Worm (Caenorhabditis elegans) whole organism, L4 larva: Measurements from ENCODE around the gene vps-41.

ENCODE experiments used
- F37D6.2 ChIP-seq: sonication (generic microtip); optimal IDR thresholded peaks from 2 replicates; lab custom pipeline; 2016; ENCODE audit warnings: mild to moderate bottlenecking, missing genetic modification characterization, missing compliant biosample characterization
- F44E2.7 ChIP-seq: fragments of 200-800 bp; sonication (Bioruptor generic); IDR thresholded peaks from 2 replicates; pipeline ENCODE4 v2.1.2; 2022; ENCODE audit warnings: missing genetic modification characterization, missing compliant biosample characterization
- T26A8.4 ChIP-seq: fragments of 200-800 bp; sonication (Bioruptor generic); IDR thresholded peaks from 2 replicates; pipeline ENCODE4 v1.3.6; 2022; ENCODE audit warnings: missing genetic modification characterization, missing compliant biosample characterization
- Y48G9A.11 ChIP-seq: fragments of 200-800 bp; sonication (Bioruptor generic); IDR thresholded peaks from 2 replicates; pipeline ENCODE4 v1.3.6; 2022; ENCODE audit warnings: missing genetic modification reagents, missing genetic modification characterization, missing compliant biosample characterization
- Y75B8A.6 ChIP-seq: fragments of 200-800 bp; sonication (Bioruptor generic); IDR thresholded peaks from 2 replicates; pipeline ENCODE4 v1.3.6; 2022; ENCODE audit warnings: missing genetic modification reagents, missing genetic modification characterization, missing compliant biosample characterization
- ZK546.5 ChIP-seq, 2 experiments: sonication (generic microtip); optimal IDR thresholded peaks; 2 replicates each; lab custom pipeline; 2017; ENCODE audit warnings: missing biosample characterization in 2 of 2, missing genetic modification characterization in 2 of 2
- aha-1 ChIP-seq: fragments of 150-350 bp; peaks from one replicate; lab custom pipeline; 2014; ENCODE audit warnings: missing biosample characterization, missing genetic modification characterization
- ceh-28 ChIP-seq: fragments of 150-350 bp; optimal IDR thresholded peaks from 2 replicates; lab custom pipeline; 2014; ENCODE audit warnings: missing biosample characterization, missing genetic modification reagents, missing genetic modification characterization
- ceh-44 ChIP-seq: fragments of 200-800 bp; sonication (Bioruptor generic); IDR thresholded peaks from 2 replicates; pipeline ENCODE4 v1.3.6; 2022; ENCODE audit warnings: missing genetic modification reagents, missing genetic modification characterization, missing compliant biosample characterization
- ceh-82 ChIP-seq: sonication (generic microtip); optimal IDR thresholded peaks from 2 replicates; lab custom pipeline; 2017; ENCODE audit warnings: missing biosample characterization, missing genetic modification characterization
- ctbp-1 ChIP-seq: fragments of 200-800 bp; sonication (Bioruptor generic); IDR thresholded peaks from 2 replicates; pipeline ENCODE4 v1.3.6; 2022; ENCODE audit warnings: missing genetic modification reagents, missing genetic modification characterization, missing compliant biosample characterization
- daf-16 ChIP-seq, 3 experiments: sonication (generic microtip); optimal IDR thresholded peaks; 2 replicates each; lab custom pipeline; 2016 to 2017; ENCODE audit warnings: missing genetic modification characterization in 3 of 3, missing genetic modification reagents in 3 of 3, mild to moderate bottlenecking in 2 of 3, missing compliant biosample characterization in 2 of 3, missing biosample characterization in 1 of 3, moderate library complexity in 1 of 3
- dmd-6 ChIP-seq: fragments of 200-800 bp; sonication (Bioruptor generic); IDR thresholded peaks from 2 replicates; pipeline ENCODE4 v1.3.6; 2022; ENCODE audit warnings: missing genetic modification reagents, missing genetic modification characterization, missing compliant biosample characterization
- dmd-8 ChIP-seq: fragments of 200-800 bp; sonication (Bioruptor generic); IDR thresholded peaks from 2 replicates; pipeline ENCODE4 v1.3.6; 2022; ENCODE audit warnings: missing genetic modification characterization, missing compliant biosample characterization
- dmd-9 ChIP-seq: fragments of 200-800 bp; sonication (Bioruptor generic); IDR thresholded peaks from 2 replicates; pipeline ENCODE4 v1.3.6; 2022; ENCODE audit warnings: missing genetic modification reagents, missing genetic modification characterization, missing compliant biosample characterization
- duxl-1 ChIP-seq: sonication (generic microtip); optimal IDR thresholded peaks from 2 replicates; lab custom pipeline; 2016; ENCODE audit warnings: mild to moderate bottlenecking, missing genetic modification characterization, moderate library complexity, missing compliant biosample characterization; ENCODE audit not compliant: poor library complexity
- dve-1 ChIP-seq: sonication (generic microtip); optimal IDR thresholded peaks from 2 replicates; lab custom pipeline; 2017; ENCODE audit warnings: antibody characterized with exemption, mild to moderate bottlenecking, missing genetic modification characterization, missing compliant biosample characterization; ENCODE audit not compliant: insufficient read depth
- egl-27 ChIP-seq: sonication (generic microtip); optimal IDR thresholded peaks from 3 replicates; lab custom pipeline; 2017; ENCODE audit warnings: missing biosample characterization, missing genetic modification reagents, missing genetic modification characterization
- fkh-10 ChIP-seq: fragments of 150-350 bp; optimal IDR thresholded peaks from 2 replicates; lab custom pipeline; 2014; ENCODE audit warnings: missing biosample characterization, missing genetic modification reagents, missing genetic modification characterization
- hif-1 ChIP-seq, 2 experiments: sonication (generic microtip); optimal IDR thresholded peaks; 2 replicates each; lab custom pipeline; 2016 to 2017; ENCODE audit warnings: missing compliant biosample characterization in 2 of 2, missing genetic modification characterization in 2 of 2, missing genetic modification reagents in 2 of 2, missing genotype in 2 of 2, mild to moderate bottlenecking in 1 of 2
- hlh-11 ChIP-seq: fragments of 200-800 bp; sonication (Bioruptor generic); optimal IDR thresholded peaks from 2 replicates; lab custom pipeline; 2018; ENCODE audit warnings: mild to moderate bottlenecking, missing genetic modification characterization, missing compliant biosample characterization
- hlh-30 ChIP-seq: sonication (generic microtip); optimal IDR thresholded peaks from 2 replicates; lab custom pipeline; 2017; ENCODE audit warnings: antibody characterized with exemption, mild to moderate bottlenecking, missing genetic modification characterization, missing compliant biosample characterization; ENCODE audit not compliant: insufficient read depth
- lim-7 ChIP-seq: fragments of 200-800 bp; sonication (Bioruptor generic); IDR thresholded peaks from 2 replicates; pipeline ENCODE4 v1.3.6; 2022; ENCODE audit warnings: missing genetic modification characterization, missing compliant biosample characterization
- lin-1 ChIP-seq: fragments of 200-800 bp; sonication (Bioruptor generic); IDR thresholded peaks from 2 replicates; pipeline ENCODE4 v1.3.6; 2022; ENCODE audit warnings: missing genetic modification reagents, missing genetic modification characterization, missing compliant biosample characterization
- lin-13 ChIP-seq: fragments of 150-350 bp; optimal IDR thresholded peaks from 2 replicates; lab custom pipeline; 2014; ENCODE audit warnings: missing biosample characterization, missing genetic modification reagents, missing genetic modification characterization
- lin-15B ChIP-seq: fragments of 150-350 bp; sonication (generic microtip); optimal IDR thresholded peaks from 3 replicates; lab custom pipeline; 2014; ENCODE audit warnings: missing biosample characterization, missing genetic modification characterization
- lin-38 ChIP-seq: fragments of 200-800 bp; sonication (Bioruptor generic); IDR thresholded peaks from 2 replicates; pipeline ENCODE4 v1.3.6; 2022; ENCODE audit warnings: missing genetic modification reagents, missing genetic modification characterization, missing compliant biosample characterization
- lir-3 ChIP-seq: sonication (generic microtip); optimal IDR thresholded peaks from 2 replicates; lab custom pipeline; 2016; ENCODE audit warnings: mild to moderate bottlenecking, missing genetic modification characterization, missing compliant biosample characterization
- madf-9 ChIP-seq: fragments of 200-800 bp; sonication (Bioruptor generic); conservative IDR thresholded peaks from 2 replicates; pipeline ENCODE4 v1.3.6; 2022; ENCODE audit warnings: missing genetic modification reagents, missing genetic modification characterization, missing compliant biosample characterization
- mdl-1 ChIP-seq, 2 experiments: fragments of 150-350 bp in 1 of 2; sonication (generic microtip) in 1 of 2; optimal IDR thresholded peaks; 2 replicates each; lab custom pipeline; 2014 to 2017; ENCODE audit warnings: missing biosample characterization in 2 of 2, missing genetic modification characterization in 2 of 2
- mdt-29 ChIP-seq: fragments of 200-800 bp; sonication (Bioruptor generic); IDR thresholded peaks from 2 replicates; pipeline ENCODE4 v1.3.6; 2022; ENCODE audit warnings: missing genetic modification reagents, missing genetic modification characterization, missing compliant biosample characterization
- mes-2 ChIP-seq: sonication (generic microtip); optimal IDR thresholded peaks from 2 replicates; lab custom pipeline; 2016; ENCODE audit warnings: missing genotype, mild to moderate bottlenecking, missing genetic modification characterization, missing compliant biosample characterization; ENCODE audit not compliant: poor library complexity, severe bottlenecking
- nhr-25 ChIP-seq: sonication (generic microtip); optimal IDR thresholded peaks from 2 replicates; lab custom pipeline; 2017; ENCODE audit warnings: missing genetic modification characterization, mild to moderate bottlenecking, missing compliant biosample characterization, antibody characterized with exemption, moderate library complexity, borderline replicate concordance; ENCODE audit not compliant: insufficient read depth
- nhr-28 ChIP-seq: fragments of 150-350 bp; optimal IDR thresholded peaks from 2 replicates; lab custom pipeline; 2014; ENCODE audit warnings: missing biosample characterization, missing genetic modification characterization
- nhr-41 ChIP-seq: fragments of 200-800 bp; sonication (Bioruptor generic); IDR thresholded peaks from 2 replicates; pipeline ENCODE4 v1.3.6; 2022; ENCODE audit warnings: missing genetic modification reagents, missing genetic modification characterization, missing compliant biosample characterization
- nhr-77 ChIP-seq: fragments of 150-350 bp; optimal IDR thresholded peaks from 2 replicates; lab custom pipeline; 2014; ENCODE audit warnings: missing biosample characterization, missing genetic modification characterization
- pqm-1 ChIP-seq: sonication (generic microtip); optimal IDR thresholded peaks from 2 replicates; lab custom pipeline; 2017; ENCODE audit warnings: missing biosample characterization, missing genetic modification characterization
- rbr-2 ChIP-seq: sonication (generic microtip); optimal IDR thresholded peaks from 2 replicates; lab custom pipeline; 2016; ENCODE audit warnings: missing genotype, missing genetic modification characterization, missing compliant biosample characterization
- tag-97 ChIP-seq: fragments of 200-800 bp; sonication (Bioruptor generic); IDR thresholded peaks from 2 replicates; pipeline ENCODE4 v1.3.6; 2022; ENCODE audit warnings: missing genetic modification characterization, missing compliant biosample characterization
- unc-130 ChIP-seq: sonication (generic microtip); optimal IDR thresholded peaks from 2 replicates; lab custom pipeline; 2016; ENCODE audit warnings: missing genetic modification reagents, missing genetic modification characterization, missing compliant biosample characterization
- unc-62 ChIP-seq, 3 experiments: fragments of 150-350 bp in 1 of 3; sonication (generic microtip); optimal IDR thresholded peaks in 2 of 3; peaks in 1 of 3; 1 replicate in 1 of 3; 2 replicates in 2 of 3; lab custom pipeline; 2014 to 2017; ENCODE audit warnings: missing biosample characterization in 3 of 3, missing genetic modification characterization in 3 of 3, missing genetic modification reagents in 3 of 3, missing genotype in 1 of 3
- zfp-3 ChIP-seq: fragments of 200-800 bp; sonication (Bioruptor generic); conservative IDR thresholded peaks from 2 replicates; pipeline ENCODE4 v1.3.6; 2022; ENCODE audit warnings: missing genetic modification reagents, missing genetic modification characterization, missing compliant biosample characterization
- ztf-11 ChIP-seq: fragments of 150-350 bp; optimal IDR thresholded peaks from 2 replicates; lab custom pipeline; 2014; ENCODE audit warnings: missing biosample characterization, missing genetic modification characterization

Gene vps-41

DNA sequence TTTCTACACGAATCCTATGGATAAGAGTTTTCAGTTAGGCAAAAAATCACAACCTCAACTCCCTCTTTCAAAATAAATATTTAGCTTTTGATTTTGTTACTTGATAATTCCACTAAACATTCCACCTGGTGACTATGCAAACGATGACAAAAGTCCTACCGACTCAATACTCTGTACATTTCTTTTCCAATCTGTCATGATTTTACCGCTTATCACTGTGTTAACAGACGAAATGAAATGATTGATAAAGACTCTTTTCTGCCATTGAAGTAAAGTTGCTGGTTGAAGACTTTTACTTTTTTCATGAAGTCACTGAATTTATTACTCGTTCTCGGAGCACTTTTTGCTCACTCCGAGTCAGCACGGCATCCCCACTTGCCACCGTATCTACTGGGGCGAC, 45.6 kb downstream of the vps-41 start, which contains the start of gene C26B9.5:
TSS of gene C26B9.5 (plus strand) at position 244 of the 400 bp plus-strand sequence.
- TF ChIP-seq dmd-6 (GFP tag; lab: Robert Waterston, UW): peak; percentile 48
- peak; percentile 23 for TF ChIP-seq nhr-28 (tag; lab: Kevin White, UChicago)
- TF ChIP-seq ceh-44 (GFP tag; lab: Robert Waterston, UW): no peak
- peak; percentile 63 for TF ChIP-seq pqm-1 (tag; lab: Kevin White, UChicago)
- peak; percentile 48 for TF ChIP-seq dve-1
- TF ChIP-seq daf-16 (GFP tag; optimal IDR thresholded peaks at IDR 0.05; lab: Kevin White, UChicago): no peak
- peak; percentile 40 for TF ChIP-seq daf-16 (tag; optimal IDR thresholded peaks at IDR 0.05; lab: Kevin White, UChicago)
- no peak for TF ChIP-seq zfp-3 (GFP tag; lab: Robert Waterston, UW)

DNA sequence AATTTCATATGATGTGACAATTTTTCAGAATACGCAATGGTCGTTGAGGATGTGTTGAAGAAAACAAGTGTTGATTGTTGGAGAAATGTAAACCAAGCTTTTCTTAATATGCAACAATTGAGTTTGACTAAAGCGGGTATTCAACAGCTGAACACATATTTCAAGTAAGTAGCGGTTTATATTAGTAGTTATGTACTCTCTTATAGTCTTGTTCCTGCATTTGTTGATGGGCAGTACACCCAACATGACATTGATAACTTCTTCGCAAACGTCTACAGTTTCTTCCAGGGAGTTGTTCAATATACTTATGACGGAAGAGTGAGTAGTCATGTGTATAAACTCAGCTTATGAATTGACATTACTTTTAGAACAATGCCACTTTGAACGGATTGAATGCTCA, 47.1 kb downstream of the vps-41 start:
- TF ChIP-seq nhr-41 (GFP tag; lab: Robert Waterston, UW): no peak
- no peak for TF ChIP-seq F44E2.7 (GFP tag; lab: Robert Waterston, UW)
- TF ChIP-seq unc-62 (GFP tag; optimal IDR thresholded peaks at IDR 0.05 in 1 of 2; lab: Kevin White, UChicago): peak in 1 of 2 experiments; percentile 67
- TF ChIP-seq unc-62 (tag; optimal IDR thresholded peaks at IDR 0.05; lab: Kevin White, UChicago): no peak

DNA sequence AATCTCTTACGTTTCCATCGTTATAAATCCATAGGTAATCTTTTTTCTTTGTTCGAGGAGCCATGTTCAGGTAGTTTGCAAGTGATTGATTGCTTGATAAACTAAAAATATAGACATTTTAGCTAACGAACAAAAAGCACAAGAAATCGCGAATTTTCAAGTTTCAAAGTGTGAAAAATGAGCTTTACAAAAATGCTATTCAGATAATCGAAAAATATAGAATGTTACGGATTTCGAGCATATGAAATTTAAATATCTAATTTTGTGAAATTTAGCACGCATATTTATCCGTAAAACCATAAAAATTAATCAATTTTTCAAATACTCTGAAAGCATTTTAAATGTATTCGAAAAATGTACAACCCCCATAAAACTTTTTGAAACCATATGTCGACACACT, 51.7 kb downstream of the vps-41 start, which contains the start of gene C26B9.6:
TSS of gene C26B9.6 (minus strand) at position 101 of the 400 bp plus-strand sequence.
- TF ChIP-seq fkh-10 (GFP tag; lab: Kevin White, UChicago) (no peak), mdt-29 (GFP tag; lab: Robert Waterston, UW) (no peak)

DNA sequence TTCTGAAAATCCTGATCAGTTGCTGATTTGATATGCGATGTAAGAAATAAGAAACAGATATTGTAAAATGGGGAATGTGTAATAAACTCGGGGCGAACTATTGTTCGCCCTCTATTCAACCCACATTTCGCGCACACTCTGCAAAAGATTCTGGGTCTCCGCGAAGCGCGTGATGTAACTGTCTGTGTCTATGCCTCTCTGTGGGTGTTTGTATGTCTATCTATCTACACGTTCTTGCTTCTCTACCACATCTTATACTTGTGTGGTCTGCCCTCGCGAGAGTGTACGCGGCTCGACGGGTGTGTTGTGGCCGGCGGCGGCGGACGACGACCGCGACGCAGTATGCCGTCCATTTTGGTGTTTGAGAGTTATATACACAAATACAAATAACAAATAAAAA, 52.9 kb downstream of the vps-41 start:
- TF ChIP-seq lin-13 (GFP tag; lab: Kevin White, UChicago) (no peak), lin-38 (GFP tag; lab: Robert Waterston, UW) (no peak), ZK546.5 (tag; optimal IDR thresholded peaks at IDR 0.05; lab: Kevin White, UChicago) (no peak), nhr-28 (tag; lab: Kevin White, UChicago) (peak; percentile 86), Y75B8A.6 (no peak), hlh-30 (tag; lab: Kevin White, UChicago) (peak; percentile 95), mes-2 (tag; lab: Kevin White, UChicago) (peak; percentile 81), lir-3 (no peak), hif-1 (tag; optimal IDR thresholded peaks at IDR 0.05; lab: Kevin White, UChicago) (peak in 1 of 2 experiments; percentile 77), T26A8.4 (GFP tag; lab: Robert Waterston, UW) (peak; percentile 59), nhr-77 (tag; lab: Kevin White, UChicago) (peak; percentile 61), Y48G9A.11 (GFP tag; lab: Robert Waterston, UW) (no peak), lin-1 (GFP tag; lab: Robert Waterston, UW) (peak; percentile 62; the same call in 1 of the 2 replicates), ctbp-1 (GFP tag; lab: Robert Waterston, UW) (peak; percentile 48; the same call in 1 of the 2 replicates), dmd-9 (GFP tag; lab: Robert Waterston, UW) (no peak), dmd-6 (GFP tag; lab: Robert Waterston, UW) (peak; percentile 67), madf-9 (GFP tag; lab: Robert Waterston, UW) (peak; percentile 37; the same call in 1 of the 2 replicates), nhr-41 (GFP tag; lab: Robert Waterston, UW) (no peak), nhr-25 (tag; lab: Kevin White, UChicago) (peak; percentile 4), lin-15B (tag; lab: Kevin White, UChicago) (no peak), lim-7 (GFP tag; lab: Robert Waterston, UW) (0 out of 2 replicates have a peak, but pooled peaks have one; percentile 5), mdl-1 (tag; optimal IDR thresholded peaks at IDR 0.05; lab: Kevin White, UChicago) (peak; percentile 46 to 92), duxl-1 (tag; lab: Kevin White, UChicago) (peak; percentile 30), aha-1 (tag; lab: Kevin White, UChicago) (peak; percentile 93), tag-97 (no peak), hlh-11 (tag; lab: Kevin White, UChicago) (peak; percentile 89), ceh-82 (tag; lab: Kevin White, UChicago) (no peak), ceh-28 (tag; lab: Kevin White, UChicago) (no peak), egl-27 (tag; lab: Kevin White, UChicago) (no peak), unc-130 (no peak), F37D6.2 (tag; lab: Kevin White, UChicago) (peak; percentile 53), dmd-8 (GFP tag; lab: Robert Waterston, UW) (no peak), rbr-2 (tag; lab: Kevin White, UChicago) (peak; percentile 77), ztf-11 (no peak)
